Worm (Caenorhabditis elegans) whole organism, late embryonic: ENCODE measurements around the gene F25E2.2.

Source experiments
- F13H6.1 ChIP-seq: sonication (generic microtip); optimal IDR thresholded peaks from 2 replicates; lab custom pipeline; 2016; ENCODE audit warnings: missing genetic modification characterization, missing compliant biosample characterization
- ceh-34 ChIP-seq: sonication (generic microtip); optimal IDR thresholded peaks from 2 replicates; lab custom pipeline; 2016; ENCODE audit warnings: mild to moderate bottlenecking, missing genetic modification characterization, missing compliant biosample characterization
- ets-4 ChIP-seq: sonication (generic microtip); optimal IDR thresholded peaks from 2 replicates; lab custom pipeline; 2016; ENCODE audit warnings: missing genetic modification characterization, missing compliant biosample characterization
- fkh-10 ChIP-seq: fragments of 150-350 bp; optimal IDR thresholded peaks from 2 replicates; lab custom pipeline; 2014; ENCODE audit warnings: missing biosample characterization, missing genetic modification reagents, missing genetic modification characterization
- fkh-6 ChIP-seq: sonication (generic microtip); optimal IDR thresholded peaks from 2 replicates; lab custom pipeline; 2016; ENCODE audit warnings: missing genetic modification characterization, missing compliant biosample characterization
- pha-4 ChIP-seq: fragments of 150-350 bp; optimal IDR thresholded peaks from 2 replicates; lab custom pipeline; 2018; ENCODE audit warnings: missing biosample characterization, missing genetic modification reagents, missing genetic modification characterization

ce11 chrX:825375-825774 is 14.8 kb upstream of the F25E2.2 start, which contains the start of gene daf-3:
- TF ChIP-seq pha-4 (tag; lab: Kevin White, UChicago) (no peak), fkh-10 (GFP tag; lab: Kevin White, UChicago) (no peak), ets-4 (tag; lab: Kevin White, UChicago) (no peak), fkh-6 (no peak), ceh-34 (tag; lab: Kevin White, UChicago) (no peak), F13H6.1 (tag; lab: Kevin White, UChicago) (no peak)
